Fruit fly (Drosophila melanogaster): ENCODE results near the gene CG14892.

The CG14892 gene

dm6 chr3R:16624750-16625549, 30.7 kb downstream of the CG14892 start, which contains the start of gene Fas1 (continued):
- TF ChIP-seq CG17359 (tag; optimal IDR thresholded peaks at IDR 0.05), result peak; percentile 5
- peak; percentile 29; the same call in 1 of the 2 replicates for TF ChIP-seq CG9932 (GFP tag; IDR thresholded peaks at IDR 0.05)
- TF ChIP-seq Atf3 (GFP tag; optimal IDR thresholded peaks at IDR 0.05), result no peak
- no peak for TF ChIP-seq dmrt11E (tag; optimal IDR thresholded peaks at IDR 0.05)
- TF ChIP-seq unpg (GFP tag; optimal IDR thresholded peaks at IDR 0.05), result no peak
- TF ChIP-seq ranshi (GFP tag; IDR thresholded peaks at IDR 0.05), result no peak
- no peak for TF ChIP-seq tup (GFP tag; optimal IDR thresholded peaks at IDR 0.05)
- peak; percentile 31; the same call in 1 of the 3 replicates for TF ChIP-seq hb (GFP tag; IDR thresholded peaks at IDR 0.05; ENCODE audit: partially characterized antibody)
- peak; percentile 41 for TF ChIP-seq Hmr (GFP tag; optimal IDR thresholded peaks at IDR 0.05)
- TF ChIP-seq Lpt (GFP tag; optimal IDR thresholded peaks at IDR 0.05), result no peak
- TF ChIP-seq CG42726 (GFP tag; IDR thresholded peaks at IDR 0.05; ENCODE audit: partially characterized antibody), result peak; percentile 26; the same call in 1 of the 2 replicates
- TF ChIP-seq MESR4 (GFP tag; optimal IDR thresholded peaks at IDR 0.05), result peak; percentile 45
- TF ChIP-seq Xbp1 (GFP tag; optimal IDR thresholded peaks at IDR 0.05), result no peak
- no peak for TF ChIP-seq Ets65A (GFP tag)
- TF ChIP-seq lov (optimal IDR thresholded peaks at IDR 0.05), result no peak
- no peak for TF ChIP-seq lov (GFP tag; IDR thresholded peaks at IDR 0.05)
- TF ChIP-seq her (GFP tag; optimal IDR thresholded peaks at IDR 0.05), result no peak
- no peak for TF ChIP-seq al (GFP tag; IDR thresholded peaks at IDR 0.05)
- peak; percentile 45 for TF ChIP-seq CG15601 (tag; optimal IDR thresholded peaks at IDR 0.05)
- no peak for TF ChIP-seq CG11085 (GFP tag; IDR thresholded peaks at IDR 0.05)
- peak; percentile 24 for TF ChIP-seq CG10979 (tag; optimal IDR thresholded peaks at IDR 0.05)
- TF ChIP-seq CrebB (tag; optimal IDR thresholded peaks at IDR 0.05), result no peak
- TF ChIP-seq Dp (GFP tag; optimal IDR thresholded peaks at IDR 0.05), result peak; percentile 73
- no peak for TF ChIP-seq CG10274 (GFP tag; optimal IDR thresholded peaks at IDR 0.05)
- TF ChIP-seq Kr (GFP tag; optimal IDR thresholded peaks at IDR 0.05), result no peak
- peak; percentile 76 for TF ChIP-seq HLHmδ (GFP tag; optimal IDR thresholded peaks at IDR 0.05)
- no peak for TF ChIP-seq D19B (GFP tag; optimal IDR thresholded peaks at IDR 0.05)
- peak; percentile 70 for TF ChIP-seq CG7963 (GFP tag; IDR thresholded peaks at IDR 0.05; ENCODE audit: partially characterized antibody)
- TF ChIP-seq CG14050 (GFP tag; IDR thresholded peaks at IDR 0.05), result no peak
- TF ChIP-seq CG18599 (GFP tag; optimal IDR thresholded peaks at IDR 0.05), result peak; percentile 0
- no peak for TF ChIP-seq CG13424 (tag; optimal IDR thresholded peaks at IDR 0.05)
- TF ChIP-seq ap (GFP tag; IDR thresholded peaks at IDR 0.05), result no peak
- no peak for TF ChIP-seq abd-A (tag; optimal IDR thresholded peaks at IDR 0.05)
- no peak for TF ChIP-seq kay (GFP tag; optimal IDR thresholded peaks at IDR 0.05)
- TF ChIP-seq maf-S (GFP tag; optimal IDR thresholded peaks at IDR 0.05), result no peak
- no peak for TF ChIP-seq CG5180 (GFP tag; optimal IDR thresholded peaks at IDR 0.05)
- TF ChIP-seq CG11504 (tag; optimal IDR thresholded peaks at IDR 0.05), result no peak
- no peak for TF ChIP-seq CG1647 (GFP tag; optimal IDR thresholded peaks at IDR 0.05)
- no peak for TF ChIP-seq lab (GFP tag; optimal IDR thresholded peaks at IDR 0.05)
- TF ChIP-seq Asciz (GFP tag; optimal IDR thresholded peaks at IDR 0.05), result no peak
- peak; percentile 4 for TF ChIP-seq CG8924 (tag; optimal IDR thresholded peaks at IDR 0.05)
- TF ChIP-seq MTF-1 (GFP tag; optimal IDR thresholded peaks at IDR 0.05; ENCODE audit: borderline replicate concordance), result peak; percentile 28
- no peak for TF ChIP-seq br (optimal IDR thresholded peaks at IDR 0.05)
- no peak for TF ChIP-seq klu (GFP tag; IDR thresholded peaks at IDR 0.05)
- no peak for TF ChIP-seq CG18619 (GFP tag; optimal IDR thresholded peaks at IDR 0.05)
- no peak for TF ChIP-seq lbe (GFP tag; optimal IDR thresholded peaks at IDR 0.05)
- no peak for TF ChIP-seq CG30431 (GFP tag; optimal IDR thresholded peaks at IDR 0.05)
- TF ChIP-seq hkb (optimal IDR thresholded peaks at IDR 0.05), result no peak
- TF ChIP-seq hkb (GFP tag; IDR thresholded peaks at IDR 0.05), result peak; percentile 20; the same call in 1 of the 2 replicates
